Fruit fly (Drosophila melanogaster): Measurements from ENCODE around the gene yem.
A peak's percentile ranks its signal among the peaks of the same experiment; 100 is the strongest.

yem gene

DNA sequence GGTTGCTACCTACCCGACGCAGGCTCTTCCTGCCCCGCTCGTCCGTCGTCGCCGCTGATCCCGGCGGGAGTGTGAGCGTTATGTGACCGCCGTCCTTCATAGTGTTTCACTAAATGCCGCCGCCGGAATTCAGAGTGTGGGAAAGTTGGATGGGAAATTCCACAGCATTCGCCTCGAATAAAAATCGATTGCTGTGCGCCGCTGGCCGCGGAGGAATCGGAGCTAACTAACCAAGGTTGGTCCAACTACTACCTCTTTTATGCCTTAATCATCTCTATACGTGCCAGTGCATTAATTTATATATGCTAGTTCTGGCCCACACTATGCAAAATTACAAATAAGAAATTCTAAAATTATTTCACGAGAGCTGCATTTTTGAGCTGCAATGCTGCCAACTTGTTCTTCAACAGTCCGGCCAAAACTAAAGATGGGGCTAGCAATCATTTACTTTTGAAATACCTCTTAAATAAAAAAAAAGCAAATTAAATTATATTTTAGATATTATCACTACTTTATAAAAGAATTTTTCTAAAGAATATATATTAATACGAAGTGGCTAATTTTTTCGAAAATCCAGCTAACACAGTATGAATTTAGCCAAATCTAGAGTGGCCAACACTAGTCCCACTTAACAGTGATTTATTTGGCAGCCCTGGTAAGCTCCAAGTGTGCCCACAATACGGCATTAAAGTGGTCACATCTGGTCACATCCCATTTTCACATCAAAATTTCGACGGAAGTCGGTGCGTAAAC, 10.1 kb downstream of the yem start, which contains the start of the genes alpha-Man-Ib and Pdhb (continued):
- TF ChIP-seq CG8388 (GFP tag; optimal IDR thresholded peaks at IDR 0.05) (peak; percentile 67), HLH54F (GFP tag; optimal IDR thresholded peaks at IDR 0.05) (peak; percentile 63), Dip3 (GFP tag; optimal IDR thresholded peaks at IDR 0.05) (peak; percentile 26), HLH4C (GFP tag; IDR thresholded peaks at IDR 0.05; ENCODE audit: partially characterized antibody) (no peak), ato (GFP tag; IDR thresholded peaks at IDR 0.05; ENCODE audit: partially characterized antibody) (no peak), CG5245 (GFP tag; optimal IDR thresholded peaks at IDR 0.05) (peak; percentile 31), Max (GFP tag; optimal IDR thresholded peaks at IDR 0.05) (peak; percentile 57), Med (GFP tag) (peak; percentile 90), usp (GFP tag; optimal IDR thresholded peaks at IDR 0.05) (no peak), ttk (GFP tag; IDR thresholded peaks at IDR 0.05) (peak; percentile 56; the same call in 1 of the 2 replicates), CG11456 (GFP tag; IDR thresholded peaks at IDR 0.05) (peak; percentile 90), CG15601 (tag; optimal IDR thresholded peaks at IDR 0.05) (peak; percentile 81), D19A (tag; optimal IDR thresholded peaks at IDR 0.05) (no peak), wdn (GFP tag; IDR thresholded peaks at IDR 0.05) (0 out of 2 replicates have a peak, but pooled peaks have one; percentile 38), CG6654 (GFP tag; optimal IDR thresholded peaks at IDR 0.05) (peak; percentile 5), CG3847 (GFP tag; IDR thresholded peaks at IDR 0.05) (peak; percentile 93), pnt (GFP tag; optimal IDR thresholded peaks at IDR 0.05) (peak; percentile 45), CG17829 (tag; optimal IDR thresholded peaks at IDR 0.05) (peak; percentile 80), GATAe (GFP tag; conservative IDR thresholded peaks at IDR 0.05) (peak; percentile 38; the same call in 1 of the 2 replicates), Opbp (GFP tag; IDR thresholded peaks at IDR 0.05; ENCODE audit: partially characterized antibody) (no peak), dm (GFP tag; optimal IDR thresholded peaks at IDR 0.05) (no peak), Ets97D (GFP tag; optimal IDR thresholded peaks at IDR 0.05) (peak; percentile 61), Oli (tag; optimal IDR thresholded peaks at IDR 0.05) (no peak), Hsf (GFP tag; optimal IDR thresholded peaks at IDR 0.05) (peak; percentile 61), emc (GFP tag; optimal IDR thresholded peaks at IDR 0.05) (no peak), CG30020 (tag; optimal IDR thresholded peaks at IDR 0.05) (peak; percentile 76), CG15269 (tag; optimal IDR thresholded peaks at IDR 0.05) (no peak), H2.0 (GFP tag; IDR thresholded peaks at IDR 0.05) (peak; percentile 66), Nf-YB (GFP tag; optimal IDR thresholded peaks at IDR 0.05) (peak; percentile 52), esg (GFP tag; conservative IDR thresholded peaks at IDR 0.05) (peak; percentile 79), CG6683 (GFP tag; optimal IDR thresholded peaks at IDR 0.05) (peak; percentile 42), Gsc (GFP tag; IDR thresholded peaks at IDR 0.05) (0 out of 2 replicates have a peak, but pooled peaks have one; percentile 49), Pdp1 (GFP tag; optimal IDR thresholded peaks at IDR 0.05) (peak in 1 of 2 experiments; percentile 55), ATbp (GFP tag; optimal IDR thresholded peaks at IDR 0.05) (peak; percentile 49), phol (tag; optimal IDR thresholded peaks at IDR 0.05) (peak; percentile 93), chif (GFP tag; optimal IDR thresholded peaks at IDR 0.05) (peak; percentile 41 to 49), YL-1 (GFP tag; optimal IDR thresholded peaks at IDR 0.05) (peak; percentile 67), kay (GFP tag; optimal IDR thresholded peaks at IDR 0.05) (peak; percentile 59), HLH3B (GFP tag; IDR thresholded peaks at IDR 0.05) (peak; percentile 70; the same call in 1 of the 2 replicates), org-1 (GFP tag; optimal IDR thresholded peaks at IDR 0.05) (peak; percentile 53), Mad (GFP tag; optimal IDR thresholded peaks at IDR 0.05) (peak; percentile 44), Nf-YA (GFP tag; IDR thresholded peaks at IDR 0.05) (0 out of 2 replicates have a peak, but pooled peaks have one; percentile 45), CG8290 (GFP tag; optimal IDR thresholded peaks at IDR 0.05) (peak; percentile 64), CG8290 (tag; optimal IDR thresholded peaks at IDR 0.05) (peak in 1 of 2 experiments; percentile 52), Spps (tag; optimal IDR thresholded peaks at IDR 0.05) (peak; percentile 42), seq (GFP tag; IDR thresholded peaks at IDR 0.05) (peak; percentile 54; the same call in 1 of the 2 replicates), tin (GFP tag; optimal IDR thresholded peaks at IDR 0.05) (peak; percentile 85), Xbp1 (GFP tag; optimal IDR thresholded peaks at IDR 0.05) (peak; percentile 87), CG12391 (tag; optimal IDR thresholded peaks at IDR 0.05) (peak; percentile 90)

Measured in whole organism, embryonic.